Worm (Caenorhabditis elegans): ENCODE data around the gene sdn-1.

- TF ChIP-seq nhr-28 (tag; optimal IDR thresholded peaks at IDR 0.05) (no peak), pha-4 (tag; optimal IDR thresholded peaks at IDR 0.05) (no peak), ztf-4 (tag; optimal IDR thresholded peaks at IDR 0.05) (no peak), elt-1 (tag; optimal IDR thresholded peaks at IDR 0.05) (no peak), elt-3 (tag; optimal IDR thresholded peaks at IDR 0.05) (no peak), lsy-12 (tag; optimal IDR thresholded peaks at IDR 0.05) (no peak), fkh-10 (GFP tag; optimal IDR thresholded peaks at IDR 0.05) (no peak), lin-15B (tag; optimal IDR thresholded peaks at IDR 0.05) (no peak), nhr-77 (tag; optimal IDR thresholded peaks at IDR 0.05) (no peak), ZK546.5 (tag; optimal IDR thresholded peaks at IDR 0.05) (no peak), nhr-23 (tag; optimal IDR thresholded peaks at IDR 0.05) (no peak), nhr-67 (tag; optimal IDR thresholded peaks at IDR 0.05) (no peak)
These were observed 24.7 kb upstream of the sdn-1 start for ce11 chrX:10617815-10618214.

Measured in whole organism, L3 larva.